Worm (Caenorhabditis elegans) whole organism, early embryonic: ENCODE data around the gene col-85.

Source experiments
- B0310.2 ChIP-seq: sonication (generic microtip); optimal IDR thresholded peaks from 2 replicates; lab custom pipeline; 2016; ENCODE audit warnings: mild to moderate bottlenecking, missing genetic modification characterization, missing compliant biosample characterization
- ama-1 ChIP-seq: fragments of 150-350 bp; optimal IDR thresholded peaks from 2 replicates; lab custom pipeline; 2014
- ceh-13 ChIP-seq: fragments of 200-800 bp; sonication (Bioruptor generic); optimal IDR thresholded peaks from 2 replicates; lab custom pipeline; 2018; ENCODE audit warnings: mild to moderate bottlenecking, missing genetic modification characterization, missing compliant biosample characterization
- ets-7 ChIP-seq: sonication (generic microtip); optimal IDR thresholded peaks from 2 replicates; lab custom pipeline; 2016; ENCODE audit warnings: missing genotype, missing genetic modification characterization, missing compliant biosample characterization
- flt-1 ChIP-seq: fragments of 200-800 bp; sonication (Bioruptor generic); IDR thresholded peaks from 2 replicates; pipeline ENCODE4 v1.3.6; 2022; ENCODE audit warnings: missing genetic modification characterization, missing compliant biosample characterization
- hmbx-1 ChIP-seq: sonication (generic microtip); optimal IDR thresholded peaks from 2 replicates; lab custom pipeline; 2016; ENCODE audit warnings: mild to moderate bottlenecking, missing genetic modification characterization, missing compliant biosample characterization
- hmg-4 ChIP-seq: fragments of 200-800 bp; sonication (Bioruptor generic); optimal IDR thresholded peaks from 2 replicates; lab custom pipeline; 2018; ENCODE audit warnings: mild to moderate bottlenecking, missing genetic modification characterization, missing compliant biosample characterization
- pes-1 ChIP-seq: fragments of 200-800 bp; sonication (Bioruptor generic); IDR thresholded peaks from 2 replicates; pipeline ENCODE4 v1.3.6; 2022; ENCODE audit warnings: missing genetic modification reagents, missing genetic modification characterization, missing compliant biosample characterization
- scrt-1 ChIP-seq: fragments of 200-800 bp; sonication (Bioruptor generic); IDR thresholded peaks from 2 replicates; pipeline ENCODE4 v1.3.6; 2022; ENCODE audit warnings: missing genetic modification characterization, missing compliant biosample characterization
- tbx-37 ChIP-seq: fragments of 200-800 bp; sonication (Bioruptor generic); conservative IDR thresholded peaks from 2 replicates; pipeline ENCODE4 v1.3.6; 2022; ENCODE audit warnings: missing genetic modification reagents, missing genetic modification characterization, missing compliant biosample characterization

DNA sequence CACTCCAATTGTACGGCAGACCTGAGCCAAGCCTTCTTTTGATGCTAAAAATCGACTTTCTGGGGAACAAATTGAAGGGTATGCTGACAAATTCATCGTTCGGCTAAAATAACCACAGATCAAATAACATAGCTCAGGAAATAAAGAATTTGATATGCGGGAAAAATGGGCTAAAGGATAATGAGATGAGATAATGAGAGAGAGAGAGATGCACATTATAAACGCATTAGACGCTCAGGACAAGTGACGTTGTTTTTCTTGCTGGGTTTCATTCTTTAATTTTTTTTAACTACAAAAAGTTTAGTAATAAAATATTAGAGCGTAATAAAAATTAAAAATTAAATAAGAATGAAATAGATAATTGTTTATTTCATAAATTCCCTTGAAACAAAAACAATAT is 19.7 kb upstream of the col-85 start, which contains the start of gene srh-69:
- no peak for TF ChIP-seq tbx-37
- TF ChIP-seq hmg-4: no peak
- no peak for TF ChIP-seq B0310.2 (tag; lab: Kevin White, UChicago)
- no peak for TF ChIP-seq scrt-1 (GFP tag; lab: Robert Waterston, UW)
- TF ChIP-seq hmbx-1: no peak
- no peak for TF ChIP-seq ama-1 (lab: Kevin White, UChicago)
- TF ChIP-seq ets-7 (tag; lab: Kevin White, UChicago): no peak
- no peak for TF ChIP-seq pes-1
- TF ChIP-seq ceh-13 (GFP tag; lab: Kevin White, UChicago): no peak
- no peak for TF ChIP-seq flt-1 (GFP tag; lab: Robert Waterston, UW)
